Fruit fly (Drosophila melanogaster) Kc167 (cell line): ENCODE data around the gene CG4537.

Source experiments
- Myc ChIP-seq: fragments of >200 bp; optimal IDR thresholded peaks from 2 replicates; lab custom pipeline; 2017; ENCODE audit warnings: missing external identifiers
- Sin3A ChIP-seq: fragments of >200 bp; optimal IDR thresholded peaks from 2 replicates; lab custom pipeline; 2018; ENCODE audit warnings: missing external identifiers
- psq ChIP-seq: fragments of >200 bp; optimal IDR thresholded peaks from 2 replicates; lab custom pipeline; 2017; ENCODE audit warnings: missing external identifiers

DNA sequence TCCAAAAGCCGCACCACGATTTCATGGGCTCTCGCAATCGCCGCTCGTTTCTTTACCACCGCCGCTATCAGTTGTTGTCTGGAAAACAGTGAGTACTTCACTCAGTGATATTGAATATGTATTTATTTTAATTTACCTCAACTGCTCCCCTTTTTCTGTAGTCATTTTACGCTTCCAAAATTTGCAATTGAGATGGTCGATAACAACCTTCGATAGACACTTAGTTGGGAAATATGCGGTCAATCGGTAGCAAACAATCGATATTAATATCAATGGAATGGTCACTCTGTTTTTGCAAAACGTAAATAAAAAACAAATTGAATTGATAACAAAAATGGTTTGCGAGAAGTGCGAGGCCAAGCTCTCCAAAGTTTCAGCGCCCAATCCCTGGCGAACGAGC lies at the start of gene CG4537, which contains the start of gene CG34183:
- TF ChIP-seq Myc (lab: Kevin White, UChicago) (no peak), psq (lab: Kevin White, UChicago) (no peak), Sin3A (no peak)
